Worm (Caenorhabditis elegans) whole organism, midembryonic: ENCODE measurements around the gene srj-20.

Source experiments
- flt-1 ChIP-seq: fragments of 200-800 bp; sonication (Bioruptor generic); IDR thresholded peaks from 2 replicates; pipeline ENCODE4 v1.3.6; 2022; ENCODE audit warnings: missing genetic modification characterization, missing compliant biosample characterization
- tab-1 ChIP-seq: fragments of 200-800 bp; sonication (Bioruptor generic); IDR thresholded peaks from 2 replicates; pipeline ENCODE4 v1.3.6; 2022; ENCODE audit warnings: missing genetic modification characterization, missing compliant biosample characterization

- TF ChIP-seq tab-1 (GFP tag; lab: Robert Waterston, UW) (no peak), flt-1 (GFP tag; lab: Robert Waterston, UW) (no peak)
Observed at ce11 chrV:2585727-2586126, 12.7 kb upstream of the srj-20 start, which contains the start of gene C29G2.6.
